Worm (Caenorhabditis elegans) whole organism, mixed stage, embryonic: ENCODE measurements around the gene daf-19.

Source experiments
- unc-62 ChIP-seq: fragments of 150-350 bp; optimal IDR thresholded peaks from 2 replicates; lab custom pipeline; 2014; ENCODE audit warnings: missing biosample characterization, missing genetic modification reagents, missing genetic modification characterization
- ztf-11 ChIP-seq: fragments of 150-350 bp; optimal IDR thresholded peaks from 2 replicates; lab custom pipeline; 2014; ENCODE audit warnings: missing biosample characterization, missing genetic modification characterization

DNA sequence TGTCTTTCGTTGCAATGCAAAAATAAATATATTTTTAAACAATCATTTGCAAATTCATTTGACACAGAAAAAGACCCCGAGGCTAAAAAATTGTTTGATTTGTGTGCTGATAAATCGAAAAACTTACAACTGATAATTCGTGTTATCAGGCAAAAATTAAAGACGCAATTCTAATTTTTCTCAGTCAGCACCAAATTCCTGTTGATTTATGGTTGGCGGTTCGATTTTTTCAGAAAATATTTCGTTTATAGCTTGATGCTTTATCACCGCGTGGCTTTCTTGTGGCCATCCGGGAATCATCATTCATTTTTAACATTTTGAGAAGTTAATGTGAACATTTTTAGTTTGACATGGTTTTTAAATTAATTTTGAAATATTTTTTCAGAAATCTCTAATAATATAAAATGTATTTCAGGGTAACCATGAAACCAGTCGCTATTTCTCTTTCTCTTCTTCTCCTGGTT is 29.9 kb downstream of the daf-19 start, which contains the start of gene asah-2:
- TF ChIP-seq ztf-11 (tag; lab: Kevin White, UChicago) (no peak), unc-62 (GFP tag; lab: Kevin White, UChicago) (no peak)
